Fruit fly (Drosophila melanogaster) S2 (cell line): Measurements from ENCODE around the gene CG13625.

Experiments used
- CG8478 ChIP-seq: fragments of >200 bp; optimal IDR thresholded peaks from 2 replicates; lab custom pipeline; 2018
- CTCF ChIP-seq, 2 experiments: fragments of >200 bp; optimal IDR thresholded peaks; 2 replicates each; lab custom pipeline; 2018

DNA sequence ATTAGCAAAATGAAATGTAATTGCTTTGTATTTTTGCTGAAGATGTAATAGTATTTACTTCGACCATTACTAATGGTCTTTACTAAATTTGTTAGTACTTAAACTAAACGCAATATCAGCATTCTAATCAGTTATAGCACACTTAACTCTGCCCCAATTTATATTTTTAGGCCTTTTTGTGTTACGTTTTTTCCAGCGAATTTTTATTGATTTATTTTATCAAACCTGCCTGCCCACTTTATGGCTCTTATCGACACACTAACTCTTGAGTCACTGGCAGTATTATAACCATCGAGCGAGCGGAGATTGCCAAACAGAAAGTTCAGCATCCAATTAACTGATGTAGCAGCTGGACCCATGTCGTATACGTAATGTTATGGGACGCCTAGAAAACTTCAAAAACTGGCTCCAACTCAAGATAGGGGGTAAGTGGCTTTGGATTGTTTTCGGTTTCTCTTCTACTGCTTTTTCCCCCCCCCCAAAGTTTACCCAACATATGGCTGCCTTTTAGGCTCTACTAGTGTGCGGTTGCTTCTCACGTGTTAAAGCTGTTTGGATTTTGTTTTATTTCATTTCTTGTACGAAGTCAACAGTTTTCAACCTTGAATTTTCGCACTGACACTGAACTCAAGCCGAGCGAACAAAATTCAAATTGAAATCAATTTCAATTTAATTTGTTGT is 15.2 kb downstream of the CG13625 start:
- TF ChIP-seq CG8478 (no peak), CTCF (optimal IDR thresholded peaks at IDR 0.05; lab: Kevin White, UChicago) (no peak)
